Worm (Caenorhabditis elegans): ENCODE data around the gene Y15E3A.3.

ce11 chrX:15330664-15331063, 5.1 kb upstream of the Y15E3A.3 start, which contains the start of gene Y15E3A.4:
- no peak for TF ChIP-seq nhr-77 (tag; optimal IDR thresholded peaks at IDR 0.05)
- no peak for TF ChIP-seq sma-3 (GFP tag; optimal IDR thresholded peaks at IDR 0.05)
- no peak for TF ChIP-seq ztf-11 (tag; optimal IDR thresholded peaks at IDR 0.05)
- TF ChIP-seq ama-1 (optimal IDR thresholded peaks at IDR 0.05): no peak
- TF ChIP-seq skn-1 (tag; optimal IDR thresholded peaks at IDR 0.05): no peak
- TF ChIP-seq lin-39 (tag; optimal IDR thresholded peaks at IDR 0.05): no peak
- no peak for TF ChIP-seq mab-5 (tag; optimal IDR thresholded peaks at IDR 0.05)
- no peak for TF ChIP-seq unc-62 (GFP tag; optimal IDR thresholded peaks at IDR 0.05)
- TF ChIP-seq snpc-4 (tag; optimal IDR thresholded peaks at IDR 0.05): no peak
- no peak for TF ChIP-seq nhr-10 (tag; optimal IDR thresholded peaks at IDR 0.05)
- no peak for TF ChIP-seq gmeb-1 (tag; optimal IDR thresholded peaks at IDR 0.05)
- TF ChIP-seq R02D3.7 (tag; optimal IDR thresholded peaks at IDR 0.05): no peak
- TF ChIP-seq unc-39 (tag; optimal IDR thresholded peaks at IDR 0.05): no peak
- TF ChIP-seq elt-1 (tag; optimal IDR thresholded peaks at IDR 0.05): no peak

All from whole organism, L2 larva.